Fruit fly (Drosophila melanogaster) whole organism, prepupa: ENCODE measurements around the gene CycH.

ENCODE experiments used
- Blimp-1 ChIP-seq: fragments of 200-800 bp; sonication (Bioruptor generic); optimal IDR thresholded peaks from 3 replicates; lab custom pipeline; 2017; ENCODE audit warnings: missing biosample characterization, missing genetic modification characterization, mild to moderate bottlenecking, moderate library complexity, missing genetic modification reagents
- CG10631 ChIP-seq: fragments of 200-800 bp; sonication (Bioruptor generic); optimal IDR thresholded peaks from 2 replicates; lab custom pipeline; 2016; ENCODE audit warnings: missing biosample characterization, missing genetic modification characterization
- CG10669 ChIP-seq: fragments of 200-800 bp; sonication (Bioruptor generic); optimal IDR thresholded peaks from 3 replicates; lab custom pipeline; 2018; ENCODE audit warnings: missing biosample characterization, mild to moderate bottlenecking, missing genetic modification characterization, moderate library complexity
- CG11762 ChIP-seq: fragments of 200-800 bp; sonication (Bioruptor generic); optimal IDR thresholded peaks from 3 replicates; lab custom pipeline; 2016; ENCODE audit warnings: missing biosample characterization, missing genetic modification characterization; ENCODE audit not compliant: insufficient read depth
- CG11902 ChIP-seq: fragments of 200-800 bp; sonication (Bioruptor generic); optimal IDR thresholded peaks from 3 replicates; lab custom pipeline; 2016; ENCODE audit warnings: missing biosample characterization, missing genetic modification characterization
- CG15336 ChIP-seq: fragments of 200-800 bp; sonication (Bioruptor generic); IDR thresholded peaks from 2 replicates; pipeline ENCODE4 v1.3.6; 2022; ENCODE audit warnings: missing biosample characterization, missing genetic modification characterization
- CG3032 ChIP-seq: fragments of 200-800 bp; optimal IDR thresholded peaks from 2 replicates; lab custom pipeline; 2019; ENCODE audit warnings: missing biosample characterization, mild to moderate bottlenecking, missing genetic modification characterization, moderate library complexity
- CG31627 ChIP-seq: fragments of 200-800 bp; sonication (Bioruptor generic); optimal IDR thresholded peaks from 3 replicates; lab custom pipeline; 2016; ENCODE audit warnings: missing biosample characterization, missing genetic modification characterization
- CG32006 ChIP-seq: fragments of 200-800 bp; sonication (Bioruptor generic); optimal IDR thresholded peaks from 3 replicates; lab custom pipeline; 2017; ENCODE audit warnings: missing biosample characterization, mild to moderate bottlenecking, missing genetic modification characterization
- CG34406 ChIP-seq: fragments of 200-800 bp; sonication (Bioruptor generic); optimal IDR thresholded peaks from 3 replicates; lab custom pipeline; 2016; ENCODE audit warnings: missing biosample characterization, missing genetic modification characterization
- CG3919 ChIP-seq: fragments of 200-800 bp; sonication (Bioruptor generic); optimal IDR thresholded peaks from 3 replicates; lab custom pipeline; 2016; ENCODE audit warnings: missing biosample characterization, missing genetic modification characterization
- CG4318 ChIP-seq: fragments of 200-800 bp; sonication (Bioruptor generic); optimal IDR thresholded peaks from 3 replicates; lab custom pipeline; 2017; ENCODE audit warnings: missing biosample characterization, mild to moderate bottlenecking, missing genetic modification characterization
- CG6163 ChIP-seq: fragments of 200-800 bp; sonication (Bioruptor generic); IDR thresholded peaks from 3 replicates; pipeline ENCODE4 v1.3.6; 2022; ENCODE audit warnings: missing biosample characterization, missing genetic modification characterization
- CG6808 ChIP-seq: fragments of 200-800 bp; sonication (Bioruptor generic); optimal IDR thresholded peaks from 3 replicates; lab custom pipeline; 2017; ENCODE audit warnings: missing biosample characterization, missing genetic modification characterization, mild to moderate bottlenecking, moderate library complexity, missing genetic modification reagents
- CG6854 ChIP-seq: fragments of 200-800 bp; sonication (Bioruptor generic); optimal IDR thresholded peaks from 2 replicates; lab custom pipeline; 2017; ENCODE audit warnings: missing biosample characterization, mild to moderate bottlenecking, missing genetic modification characterization
- CG7368 ChIP-seq: fragments of 200-800 bp; sonication (Bioruptor generic); optimal IDR thresholded peaks from 3 replicates; lab custom pipeline; 2016; ENCODE audit warnings: missing biosample characterization, missing genetic modification characterization
- CG8119 ChIP-seq: fragments of 200-800 bp; sonication (Bioruptor generic); IDR thresholded peaks from 3 replicates; pipeline ENCODE4 v1.3.6; 2022; ENCODE audit warnings: missing biosample characterization, missing genetic modification characterization
- CG8319 ChIP-seq: fragments of 200-800 bp; sonication (Bioruptor generic); optimal IDR thresholded peaks from 3 replicates; lab custom pipeline; 2016; ENCODE audit warnings: missing biosample characterization, missing genetic modification characterization
- CG8632 ChIP-seq: fragments of 200-800 bp; sonication (Bioruptor generic); optimal IDR thresholded peaks from 3 replicates; lab custom pipeline; 2016; ENCODE audit warnings: missing biosample characterization, missing genetic modification characterization
- Eip75B ChIP-seq: fragments of 200-800 bp; sonication (Bioruptor generic); optimal IDR thresholded peaks from 3 replicates; lab custom pipeline; 2016; ENCODE audit warnings: missing biosample characterization, missing genetic modification characterization
- Eip78C ChIP-seq: fragments of 200-800 bp; sonication (Bioruptor generic); peaks from one replicate; lab custom pipeline; 2016; ENCODE audit warnings: missing biosample characterization, missing genetic modification characterization
- Ets96B ChIP-seq: fragments of 200-800 bp; optimal IDR thresholded peaks from 2 replicates; lab custom pipeline; 2019; ENCODE audit warnings: missing biosample characterization, mild to moderate bottlenecking, missing genetic modification characterization, moderate library complexity
- Gug ChIP-seq: fragments of 200-800 bp; sonication (Bioruptor generic); IDR thresholded peaks from 2 replicates; pipeline ENCODE4 v1.3.6; 2022; ENCODE audit warnings: missing biosample characterization, missing genetic modification characterization
- Hr38 ChIP-seq: sonication (Bioruptor generic); optimal IDR thresholded peaks from 2 replicates; lab custom pipeline; 2016; ENCODE audit warnings: missing biosample characterization, missing genetic modification characterization
- Lpt ChIP-seq: fragments of 200-800 bp; sonication (Bioruptor generic); optimal IDR thresholded peaks from 3 replicates; lab custom pipeline; 2016; ENCODE audit warnings: missing biosample characterization, missing genetic modification characterization
- Smox ChIP-seq: fragments of 200-800 bp; sonication (Bioruptor generic); optimal IDR thresholded peaks from 3 replicates; lab custom pipeline; 2016; ENCODE audit warnings: missing biosample characterization, missing genetic modification characterization
- Sox102F ChIP-seq: fragments of 200-800 bp; sonication (Bioruptor generic); optimal IDR thresholded peaks from 2 replicates; lab custom pipeline; 2016; ENCODE audit warnings: missing biosample characterization, mild to moderate bottlenecking, missing genetic modification characterization
- Sox14 ChIP-seq: fragments of 200-800 bp; sonication (Bioruptor generic); optimal IDR thresholded peaks from 3 replicates; lab custom pipeline; 2016; ENCODE audit warnings: missing biosample characterization, missing genetic modification characterization
- achi ChIP-seq: fragments of 200-800 bp; sonication (Bioruptor generic); optimal IDR thresholded peaks from 3 replicates; lab custom pipeline; 2016; ENCODE audit warnings: missing biosample characterization, missing genetic modification characterization
- acj6 ChIP-seq: fragments of 200-800 bp; sonication (Bioruptor generic); optimal IDR thresholded peaks from 3 replicates; lab custom pipeline; 2016; ENCODE audit warnings: missing biosample characterization, missing genetic modification characterization
- dsx ChIP-seq: fragments of 200-800 bp; optimal IDR thresholded peaks from 3 replicates; lab custom pipeline; 2019; ENCODE audit warnings: missing biosample characterization, mild to moderate bottlenecking, missing genetic modification characterization, moderate library complexity; ENCODE audit not compliant: poor library complexity, severe bottlenecking
- lz ChIP-seq: fragments of 200-800 bp; sonication (Bioruptor generic); optimal IDR thresholded peaks from 3 replicates; lab custom pipeline; 2016; ENCODE audit warnings: missing biosample characterization, missing genetic modification characterization
- net ChIP-seq: fragments of 200-800 bp; sonication (Bioruptor generic); optimal IDR thresholded peaks from 3 replicates; lab custom pipeline; 2016; ENCODE audit warnings: missing biosample characterization, missing genetic modification characterization
- ss ChIP-seq, 2 experiments: fragments of 200-800 bp; sonication (Bioruptor generic); optimal IDR thresholded peaks; 2 replicates in 1 of 2; 3 replicates in 1 of 2; lab custom pipeline; 2017 to 2018; ENCODE audit warnings: mild to moderate bottlenecking in 2 of 2, missing biosample characterization in 2 of 2, missing genetic modification characterization in 2 of 2, moderate library complexity in 1 of 2
- svp ChIP-seq: fragments of 200-800 bp; sonication (Bioruptor generic); peaks from one replicate; lab custom pipeline; 2016; ENCODE audit warnings: missing biosample characterization, missing genetic modification characterization
- vri ChIP-seq: fragments of 200-800 bp; sonication (Bioruptor generic); optimal IDR thresholded peaks from 3 replicates; lab custom pipeline; 2016; ENCODE audit warnings: missing biosample characterization, mild to moderate bottlenecking, missing genetic modification characterization

CycH gene

DNA sequence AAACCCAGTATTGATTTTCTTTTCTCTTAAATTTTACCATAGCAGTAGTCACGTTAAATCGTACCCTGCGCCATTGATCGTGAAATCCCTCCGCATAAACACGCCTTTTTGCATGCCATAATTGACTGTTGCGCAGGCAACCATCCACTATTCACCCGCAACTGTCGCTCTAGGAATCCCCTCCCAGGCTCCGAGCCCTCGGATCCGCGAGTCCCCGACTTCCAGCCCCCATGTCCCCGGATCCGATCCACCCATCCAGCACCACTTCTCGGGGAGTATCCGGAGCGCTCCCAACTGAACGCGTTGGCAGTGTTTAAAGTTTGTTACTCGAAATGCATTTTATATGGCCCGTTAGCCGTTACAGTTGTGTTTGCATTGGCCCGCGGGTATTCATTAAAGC is 26.5 kb downstream of the CycH start:
- TF ChIP-seq CG8119 (GFP tag; lab: Robert Waterston, UW) (no peak), CG31627 (no peak), CG10631 (GFP tag; lab: Kevin White, UChicago) (no peak), CG6854 (no peak), CG6163 (GFP tag; lab: Robert Waterston, UW) (no peak), net (GFP tag; lab: Kevin White, UChicago) (no peak), Gug (GFP tag; lab: Robert Waterston, UW) (no peak), lz (GFP tag; lab: Kevin White, UChicago) (no peak), Hr38 (GFP tag; lab: Kevin White, UChicago) (no peak), Smox (GFP tag; lab: Kevin White, UChicago) (no peak), Lpt (GFP tag; lab: Kevin White, UChicago) (no peak), CG10669 (GFP tag; lab: Kevin White, UChicago) (no peak), CG8319 (GFP tag; lab: Kevin White, UChicago) (no peak), Eip75B (no peak), CG11902 (GFP tag; lab: Kevin White, UChicago) (no peak), Sox14 (GFP tag; lab: Kevin White, UChicago) (no peak), Ets96B (tag; lab: Kevin White, UChicago) (no peak)
- TF ChIP-seq, all 60 proteins: peak for 0

DNA sequence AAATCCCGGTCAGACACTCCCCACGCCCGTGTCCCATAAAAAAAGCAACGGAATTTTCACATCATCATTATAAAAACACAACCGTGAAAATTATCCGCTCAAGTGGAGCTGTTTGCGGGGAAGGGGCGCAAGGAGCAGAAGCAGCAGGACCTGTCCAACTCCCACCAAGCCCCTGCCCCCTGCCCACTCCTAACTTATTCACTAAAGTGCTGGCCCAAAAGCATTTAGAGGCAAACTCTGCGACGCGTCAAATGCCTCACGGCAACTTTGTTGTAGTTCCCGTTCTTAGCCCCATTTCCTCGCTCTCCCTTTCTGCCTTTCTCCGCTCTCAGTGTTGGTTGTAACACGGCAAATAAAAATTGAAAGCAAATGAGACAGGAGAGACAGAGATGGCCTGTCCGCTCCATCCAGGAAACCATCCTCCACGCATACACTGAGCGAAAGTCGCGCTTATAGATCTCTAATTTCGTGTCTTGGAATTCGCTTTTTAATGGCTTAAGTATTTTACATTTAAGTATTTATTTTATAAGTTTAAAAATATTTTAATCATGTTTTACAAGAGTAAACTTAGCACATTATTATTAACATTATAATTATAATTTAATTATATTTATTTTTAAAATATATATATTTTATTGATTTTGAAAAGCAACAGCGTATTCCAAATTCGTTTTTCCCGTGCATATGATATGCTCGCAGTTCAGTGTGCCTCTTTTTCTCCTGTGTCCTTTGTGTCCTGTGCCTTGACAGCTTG is 37.7 kb downstream of the CycH start:
- no peak for TF ChIP-seq vri (GFP tag; lab: Kevin White, UChicago)
- no peak for TF ChIP-seq CG11762
- TF ChIP-seq svp (GFP tag; lab: Kevin White, UChicago) = no peak
- TF ChIP-seq Eip78C (GFP tag; lab: Kevin White, UChicago) = peak; percentile 50
- TF ChIP-seq CG6163 (GFP tag; lab: Robert Waterston, UW) = no peak
- peak; percentile 12 for TF ChIP-seq CG34406
- no peak for TF ChIP-seq CG15336 (GFP tag; lab: Robert Waterston, UW)
- TF ChIP-seq CG10669 (GFP tag; lab: Kevin White, UChicago) = no peak
- TF ChIP-seq CG8319 (GFP tag; lab: Kevin White, UChicago) = no peak
- peak; percentile 23 for TF ChIP-seq Ets96B (tag; lab: Kevin White, UChicago)
- TF ChIP-seq acj6 (GFP tag; lab: Kevin White, UChicago) = peak; percentile 20
- TF ChIP-seq dsx (GFP tag; lab: Kevin White, UChicago) = peak; percentile 15
- TF ChIP-seq CG3919 (GFP tag; lab: Kevin White, UChicago) = no peak
- TF ChIP-seq CG32006 (GFP tag; lab: Kevin White, UChicago) = peak; percentile 48
- peak; percentile 36 for TF ChIP-seq CG10631 (GFP tag; lab: Kevin White, UChicago)
- peak; percentile 23; the same call in 1 of the 3 replicates for TF ChIP-seq CG8119 (GFP tag; lab: Robert Waterston, UW)
- TF ChIP-seq CG6808 (GFP tag; lab: Kevin White, UChicago) = peak; percentile 11
- peak; percentile 17 for TF ChIP-seq achi
- TF ChIP-seq ss (GFP tag; optimal IDR thresholded peaks at IDR 0.05; lab: Kevin White, UChicago) = peak in 1 of 2 experiments; percentile 4
- TF ChIP-seq CG8632 (GFP tag; lab: Kevin White, UChicago) = peak; percentile 23
- TF ChIP-seq CG3032 (tag; lab: Kevin White, UChicago) = peak; percentile 23
- TF ChIP-seq CG4318 (GFP tag; lab: Kevin White, UChicago) = no peak
- TF ChIP-seq, all 60 proteins: peak for 13

DNA sequence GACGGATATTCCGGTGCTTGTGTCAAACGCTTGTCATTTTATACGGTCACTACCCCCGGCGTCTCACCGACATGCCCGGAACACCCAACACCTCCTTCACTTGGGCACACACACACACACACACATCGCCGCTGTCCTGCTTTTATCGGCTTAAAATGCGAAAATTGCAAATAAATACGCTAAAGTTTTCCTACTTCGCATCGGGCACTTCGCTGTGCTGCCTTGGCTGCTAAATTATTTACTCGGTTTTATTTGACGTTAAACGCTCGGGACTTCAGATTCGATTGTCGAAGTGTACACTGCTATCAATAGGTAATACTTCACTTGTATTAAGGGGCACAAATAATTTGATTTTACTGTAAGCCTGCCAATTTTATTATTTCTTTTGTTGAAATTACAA is 50.0 kb downstream of the CycH start:
- TF ChIP-seq CG7368 (GFP tag; lab: Kevin White, UChicago) (no peak), Blimp-1 (GFP tag; lab: Kevin White, UChicago) (no peak), Sox102F (no peak)
